Worm (Caenorhabditis elegans) whole organism, midembryonic: Measurements from ENCODE around the gene snt-7.

Experiments
- T22C8.4 ChIP-seq: fragments of 200-800 bp; sonication (Bioruptor generic); IDR thresholded peaks from 2 replicates; pipeline ENCODE4 v1.3.6; 2022; ENCODE audit warnings: missing genetic modification characterization, missing compliant biosample characterization
- flt-1 ChIP-seq: fragments of 200-800 bp; sonication (Bioruptor generic); IDR thresholded peaks from 2 replicates; pipeline ENCODE4 v1.3.6; 2022; ENCODE audit warnings: missing genetic modification characterization, missing compliant biosample characterization
- klf-2 ChIP-seq: fragments of 200-800 bp; sonication (Bioruptor generic); conservative IDR thresholded peaks from 2 replicates; pipeline ENCODE4 v1.3.6; 2022; ENCODE audit warnings: missing genetic modification reagents, missing genetic modification characterization, missing compliant biosample characterization
- tab-1 ChIP-seq: fragments of 200-800 bp; sonication (Bioruptor generic); IDR thresholded peaks from 2 replicates; pipeline ENCODE4 v1.3.6; 2022; ENCODE audit warnings: missing genetic modification characterization, missing compliant biosample characterization

- TF ChIP-seq klf-2 (GFP tag; lab: Robert Waterston, UW): no peak
- TF ChIP-seq T22C8.4: no peak
- no peak for TF ChIP-seq tab-1 (GFP tag; lab: Robert Waterston, UW)
- TF ChIP-seq flt-1: no peak
Observed at ce11 chrX:15175211-15175610, 23.7 kb downstream of the snt-7 start.
